Fruit fly (Drosophila melanogaster) whole organism, adult: ENCODE results near the gene mbo.

Source experiments
- CG14711 ChIP-seq: fragments of 200-800 bp; sonication (Bioruptor generic); optimal IDR thresholded peaks from 2 replicates; lab custom pipeline; 2018; ENCODE audit warnings: missing biosample characterization, mild to moderate bottlenecking, missing genetic modification characterization, moderate library complexity
- Clk ChIP-seq: fragments of 200-800 bp; sonication (Bioruptor generic); optimal IDR thresholded peaks from 2 replicates; lab custom pipeline; 2017; ENCODE audit warnings: missing biosample characterization, missing genetic modification characterization
- cic ChIP-seq: fragments of 200-800 bp; sonication (Bioruptor generic); optimal IDR thresholded peaks from 2 replicates; lab custom pipeline; 2017; ENCODE audit warnings: missing biosample characterization, mild to moderate bottlenecking, missing genetic modification characterization, moderate library complexity
- kay ChIP-seq: fragments of 200-800 bp; sonication (Bioruptor generic); peaks from one replicate; lab custom pipeline; 2016; ENCODE audit warnings: missing biosample characterization, missing genetic modification characterization, borderline replicate concordance
- pad ChIP-seq: fragments of 200-800 bp; sonication (Bioruptor generic); optimal IDR thresholded peaks from 3 replicates; lab custom pipeline; 2017; ENCODE audit warnings: missing biosample characterization, missing genetic modification characterization, mild to moderate bottlenecking, moderate library complexity, missing genetic modification reagents
- tj ChIP-seq: fragments of 200-800 bp; sonication (Bioruptor generic); optimal IDR thresholded peaks from 3 replicates; lab custom pipeline; 2017; ENCODE audit warnings: missing biosample characterization, mild to moderate bottlenecking, missing genetic modification characterization, moderate library complexity

DNA sequence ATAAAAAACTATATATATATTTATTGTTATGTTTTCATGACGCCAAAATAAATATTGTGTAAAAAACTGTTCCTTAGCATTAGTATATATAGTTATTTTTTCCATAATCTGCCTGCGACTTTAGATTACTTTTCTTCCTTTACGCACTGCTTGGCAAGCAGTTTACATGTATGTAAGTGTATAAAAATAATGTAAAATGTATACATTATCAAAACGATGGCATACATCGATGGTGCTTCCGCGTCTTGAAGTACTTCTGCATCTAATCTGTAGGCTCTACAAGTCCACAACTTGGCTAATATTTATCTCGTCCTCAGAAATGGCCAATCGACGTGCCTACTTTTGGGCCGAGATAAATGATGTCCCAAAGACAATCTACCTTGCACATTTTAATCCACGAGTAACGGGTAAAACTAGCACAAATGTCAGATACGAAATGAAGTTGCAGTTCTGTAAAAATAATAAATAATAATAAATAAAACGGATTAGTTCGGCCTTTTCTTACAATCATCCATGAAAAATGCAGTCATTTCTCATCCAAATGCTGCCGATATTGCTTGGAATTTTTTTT lies 40.8 kb downstream of the mbo start, which contains the start of gene CG11608:
- TF ChIP-seq kay (GFP tag; lab: Kevin White, UChicago) (peak; percentile 60), Clk (GFP tag; lab: Kevin White, UChicago) (no peak), CG14711 (tag; lab: Kevin White, UChicago) (no peak), cic (GFP tag; lab: Kevin White, UChicago) (no peak), pad (GFP tag; lab: Kevin White, UChicago) (no peak), tj (GFP tag; lab: Kevin White, UChicago) (no peak)
